Worm (Caenorhabditis elegans) whole organism, L3 larva: ENCODE data around the gene nhr-285.
"Not testable (repeated sequence)": the region's sequence is repeated elsewhere in the genome, so short reads cannot be mapped to it uniquely, and the experiment has no call there.

ENCODE experiments used
- fkh-10 ChIP-seq: sonication (generic microtip); optimal IDR thresholded peaks from 2 replicates; lab custom pipeline; 2017; ENCODE audit warnings: missing biosample characterization, missing genetic modification reagents, missing genetic modification characterization
- nhr-237 ChIP-seq: fragments of 150-350 bp; optimal IDR thresholded peaks from 2 replicates; lab custom pipeline; 2014; ENCODE audit warnings: missing biosample characterization, missing genetic modification characterization
- nhr-67 ChIP-seq: fragments of 150-350 bp; optimal IDR thresholded peaks from 2 replicates; lab custom pipeline; 2014; ENCODE audit warnings: missing biosample characterization, missing genetic modification characterization
- pha-4 ChIP-seq: fragments of 150-350 bp; optimal IDR thresholded peaks from 2 replicates; lab custom pipeline; 2014; ENCODE audit warnings: missing biosample characterization, missing genetic modification reagents, missing genetic modification characterization
- sea-2 ChIP-seq: fragments of 150-350 bp; sonication (generic microtip); optimal IDR thresholded peaks from 4 replicates; lab custom pipeline; 2014; ENCODE audit warnings: missing biosample characterization, missing genetic modification reagents, missing genetic modification characterization
- snpc-4 ChIP-seq: fragments of 150-350 bp; optimal IDR thresholded peaks from 2 replicates; lab custom pipeline; 2014; ENCODE audit warnings: missing biosample characterization, missing genetic modification characterization
- tbx-2 ChIP-seq: sonication (generic microtip); optimal IDR thresholded peaks from 2 replicates; lab custom pipeline; 2016; ENCODE audit warnings: mild to moderate bottlenecking, missing genetic modification characterization, missing compliant biosample characterization
- unc-39 ChIP-seq: sonication (generic microtip); optimal IDR thresholded peaks from 4 replicates; lab custom pipeline; 2017; ENCODE audit warnings: missing biosample characterization, missing genetic modification characterization

DNA sequence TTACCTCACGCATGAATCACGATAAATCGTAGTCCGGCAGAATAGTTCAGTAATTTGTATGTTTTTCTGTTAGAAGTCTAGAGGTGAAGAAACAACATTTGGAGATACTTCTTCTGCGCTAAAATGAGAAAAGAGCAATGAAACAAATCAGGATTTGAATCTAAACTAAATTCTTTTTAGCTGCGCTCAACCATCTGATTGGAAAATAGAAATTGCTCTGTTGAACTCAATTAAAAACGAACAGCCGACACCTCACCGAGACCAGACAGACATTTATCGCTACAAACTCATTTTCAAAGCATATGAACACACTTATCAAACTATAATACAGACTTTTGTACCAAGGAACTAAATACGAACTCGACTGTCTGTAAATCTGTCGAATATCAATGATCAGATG, 23.6 kb upstream of the nhr-285 start, which contains the start of gene T26E4.9:
- TF ChIP-seq nhr-237 (tag; lab: Kevin White, UChicago); pha-4 (tag; lab: Kevin White, UChicago); tbx-2 (tag; lab: Kevin White, UChicago); fkh-10; unc-39 (tag; lab: Kevin White, UChicago); snpc-4 (tag; lab: Kevin White, UChicago); nhr-67 (tag; lab: Kevin White, UChicago); sea-2 (GFP tag; lab: Kevin White, UChicago): not testable (repeated sequence)
